Worm (Caenorhabditis elegans) whole organism, L2 larva: ENCODE measurements around the gene nhr-119.

ENCODE experiments used
- gmeb-1 ChIP-seq: fragments of 150-350 bp; optimal IDR thresholded peaks from 2 replicates; lab custom pipeline; 2014; ENCODE audit warnings: missing biosample characterization, missing genetic modification characterization
- nhr-237 ChIP-seq: fragments of 150-350 bp; optimal IDR thresholded peaks from 2 replicates; lab custom pipeline; 2014; ENCODE audit warnings: missing biosample characterization, missing genetic modification characterization
- nhr-6 ChIP-seq: fragments of 150-350 bp; optimal IDR thresholded peaks from 2 replicates; lab custom pipeline; 2014; ENCODE audit warnings: missing biosample characterization, missing genetic modification characterization
- sma-3 ChIP-seq: sonication (generic microtip); optimal IDR thresholded peaks from 2 replicates; lab custom pipeline; 2016; ENCODE audit warnings: missing genetic modification reagents, missing genetic modification characterization, missing compliant biosample characterization
- unc-62 ChIP-seq: fragments of 150-350 bp; optimal IDR thresholded peaks from 2 replicates; lab custom pipeline; 2014; ENCODE audit warnings: missing biosample characterization, missing genetic modification reagents, missing genetic modification characterization
- ztf-11 ChIP-seq: sonication (generic microtip); optimal IDR thresholded peaks from 2 replicates; lab custom pipeline; 2017; ENCODE audit warnings: missing biosample characterization, missing genetic modification characterization

DNA sequence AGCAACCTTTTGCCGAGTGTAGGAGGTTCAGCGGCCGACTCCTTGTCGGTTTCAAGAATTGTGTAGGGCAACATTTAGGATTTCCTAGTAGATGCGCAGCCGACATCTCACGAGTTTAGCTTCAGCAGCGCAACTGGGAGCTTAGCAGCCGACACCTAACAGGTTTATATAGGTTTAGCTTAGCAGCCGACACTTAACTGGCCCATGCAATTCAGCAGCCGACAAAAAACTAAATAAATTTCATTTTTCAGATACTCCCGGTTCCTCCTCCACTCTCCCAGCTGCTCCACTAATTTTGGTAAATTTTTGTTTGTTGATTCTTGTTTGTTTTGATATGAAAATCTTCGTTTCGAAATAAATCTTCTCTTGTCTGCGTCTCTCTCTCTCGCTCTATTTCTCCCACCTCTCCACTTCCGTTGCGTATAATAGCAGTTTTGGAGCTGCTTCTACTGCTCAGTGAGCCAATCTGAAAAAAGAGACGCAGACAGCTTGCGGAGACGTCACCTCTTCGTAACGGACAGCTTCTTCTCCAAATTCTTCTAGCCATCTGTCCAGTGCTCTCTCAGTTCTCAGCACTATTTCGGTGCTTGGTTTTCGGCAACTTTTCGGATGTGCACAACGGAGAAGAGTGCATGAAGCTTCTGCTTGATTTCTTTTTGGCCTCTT lies 52.3 kb downstream of the nhr-119 start:
- TF ChIP-seq unc-62 (GFP tag; lab: Kevin White, UChicago) (no peak), nhr-237 (tag; lab: Kevin White, UChicago) (no peak), gmeb-1 (tag; lab: Kevin White, UChicago) (no peak), sma-3 (GFP tag; lab: Kevin White, UChicago) (no peak), ztf-11 (tag; lab: Kevin White, UChicago) (no peak), nhr-6 (tag; lab: Kevin White, UChicago) (peak; percentile 15)
